Worm (Caenorhabditis elegans) whole organism, late embryonic: ENCODE data around the gene B0035.13.

Experiments
- C08G9.2 ChIP-seq: sonication (generic microtip); optimal IDR thresholded peaks from 2 replicates; lab custom pipeline; 2016; ENCODE audit warnings: mild to moderate bottlenecking, missing genetic modification characterization, moderate library complexity, missing compliant biosample characterization
- C38D4.7 ChIP-seq: fragments of 200-800 bp; sonication (Bioruptor generic); optimal IDR thresholded peaks from 2 replicates; lab custom pipeline; 2018; ENCODE audit warnings: mild to moderate bottlenecking, missing genetic modification characterization, moderate library complexity, missing compliant biosample characterization
- K02D7.2 ChIP-seq: sonication (generic microtip); optimal IDR thresholded peaks from 2 replicates; lab custom pipeline; 2017; ENCODE audit warnings: mild to moderate bottlenecking, missing genetic modification characterization, missing compliant biosample characterization
- K09A11.1 ChIP-seq: sonication (generic microtip); optimal IDR thresholded peaks from 2 replicates; lab custom pipeline; 2017; ENCODE audit warnings: antibody characterized with exemption, mild to moderate bottlenecking, missing genetic modification characterization, missing compliant biosample characterization; ENCODE audit not compliant: insufficient read depth
- ama-1 ChIP-seq: fragments of 150-350 bp; optimal IDR thresholded peaks from 2 replicates; lab custom pipeline; 2014
- ceh-14 ChIP-seq: sonication (generic microtip); optimal IDR thresholded peaks from 2 replicates; lab custom pipeline; 2016; ENCODE audit warnings: missing genotype, missing genetic modification characterization, missing compliant biosample characterization
- ceh-18 ChIP-seq: sonication (generic microtip); optimal IDR thresholded peaks from 2 replicates; lab custom pipeline; 2016; ENCODE audit warnings: missing genetic modification characterization, missing compliant biosample characterization
- ceh-31 ChIP-seq: sonication (generic microtip); optimal IDR thresholded peaks from 2 replicates; lab custom pipeline; 2016; ENCODE audit warnings: missing genetic modification characterization, missing compliant biosample characterization
- ceh-34 ChIP-seq: sonication (generic microtip); optimal IDR thresholded peaks from 2 replicates; lab custom pipeline; 2016; ENCODE audit warnings: mild to moderate bottlenecking, missing genetic modification characterization, missing compliant biosample characterization
- ceh-48 ChIP-seq: sonication (generic microtip); optimal IDR thresholded peaks from 2 replicates; lab custom pipeline; 2016; ENCODE audit warnings: missing genetic modification characterization, inconsistent platforms, missing compliant biosample characterization
- ceh-6 ChIP-seq: fragments of 200-800 bp; sonication (Bioruptor generic); optimal IDR thresholded peaks from 2 replicates; lab custom pipeline; 2018; ENCODE audit warnings: mild to moderate bottlenecking, missing genetic modification characterization, missing compliant biosample characterization
- dmd-4 ChIP-seq: sonication (generic microtip); optimal IDR thresholded peaks from 2 replicates; lab custom pipeline; 2016; ENCODE audit warnings: borderline replicate concordance, missing genetic modification characterization, missing compliant biosample characterization
- elt-2 ChIP-seq: sonication (generic microtip); optimal IDR thresholded peaks from 2 replicates; lab custom pipeline; 2016; ENCODE audit warnings: missing genetic modification reagents, missing genetic modification characterization, missing compliant biosample characterization
- elt-4 ChIP-seq: sonication (generic microtip); optimal IDR thresholded peaks from 2 replicates; lab custom pipeline; 2016; ENCODE audit warnings: missing genetic modification characterization, missing compliant biosample characterization
- eyg-1 ChIP-seq: sonication (generic microtip); optimal IDR thresholded peaks from 2 replicates; lab custom pipeline; 2016; ENCODE audit warnings: missing genotype, missing genetic modification characterization, missing compliant biosample characterization
- fkh-10 ChIP-seq: fragments of 150-350 bp; optimal IDR thresholded peaks from 2 replicates; lab custom pipeline; 2014; ENCODE audit warnings: missing biosample characterization, missing genetic modification reagents, missing genetic modification characterization
- fkh-6 ChIP-seq: sonication (generic microtip); optimal IDR thresholded peaks from 2 replicates; lab custom pipeline; 2016; ENCODE audit warnings: missing genetic modification characterization, missing compliant biosample characterization
- hlh-13 ChIP-seq: fragments of 200-800 bp; sonication (Bioruptor generic); optimal IDR thresholded peaks from 2 replicates; lab custom pipeline; 2018; ENCODE audit warnings: mild to moderate bottlenecking, missing genetic modification characterization, missing compliant biosample characterization
- hlh-15 ChIP-seq: sonication (generic microtip); optimal IDR thresholded peaks from 2 replicates; lab custom pipeline; 2016; ENCODE audit warnings: missing genetic modification characterization, missing compliant biosample characterization
- hlh-8 ChIP-seq: sonication (generic microtip); optimal IDR thresholded peaks from 2 replicates; lab custom pipeline; 2016; ENCODE audit warnings: missing genotype, missing genetic modification characterization, missing compliant biosample characterization
- lin-11 ChIP-seq: fragments of 200-800 bp; sonication (Bioruptor generic); optimal IDR thresholded peaks from 2 replicates; lab custom pipeline; 2018; ENCODE audit warnings: mild to moderate bottlenecking, missing genetic modification characterization, missing compliant biosample characterization
- mec-3 ChIP-seq: sonication (generic microtip); optimal IDR thresholded peaks from 2 replicates; lab custom pipeline; 2016; ENCODE audit warnings: borderline replicate concordance, missing genetic modification characterization, missing compliant biosample characterization
- odd-2 ChIP-seq: sonication (generic microtip); optimal IDR thresholded peaks from 2 replicates; lab custom pipeline; 2017; ENCODE audit warnings: antibody characterized with exemption, mild to moderate bottlenecking, missing genetic modification characterization, missing compliant biosample characterization
- pat-9 ChIP-seq: fragments of 200-800 bp; sonication (Bioruptor generic); optimal IDR thresholded peaks from 2 replicates; lab custom pipeline; 2018; ENCODE audit warnings: mild to moderate bottlenecking, missing genetic modification characterization, moderate library complexity, missing compliant biosample characterization
- pax-1 ChIP-seq: fragments of 150-350 bp; optimal IDR thresholded peaks from 2 replicates; lab custom pipeline; 2014; ENCODE audit warnings: missing biosample characterization, missing genetic modification characterization
- pqm-1 ChIP-seq: sonication (generic microtip); optimal IDR thresholded peaks from 2 replicates; lab custom pipeline; 2016; ENCODE audit warnings: missing genetic modification characterization, missing compliant biosample characterization
- pros-1 ChIP-seq: fragments of 150-350 bp; optimal IDR thresholded peaks from 2 replicates; lab custom pipeline; 2014; ENCODE audit warnings: missing biosample characterization, missing genetic modification reagents, missing genetic modification characterization
- sdc-2 ChIP-seq: sonication (generic microtip); optimal IDR thresholded peaks from 2 replicates; lab custom pipeline; 2016; ENCODE audit warnings: missing genotype, missing genetic modification characterization, missing compliant biosample characterization
- syd-9 ChIP-seq: sonication (generic microtip); optimal IDR thresholded peaks from 2 replicates; lab custom pipeline; 2016; ENCODE audit warnings: mild to moderate bottlenecking, missing genetic modification characterization, moderate library complexity, missing compliant biosample characterization
- tbx-2 ChIP-seq: sonication (generic microtip); optimal IDR thresholded peaks from 2 replicates; lab custom pipeline; 2016; ENCODE audit warnings: missing genetic modification characterization, missing compliant biosample characterization
- unc-3 ChIP-seq, 2 experiments: fragments of 200-800 bp in 1 of 2; sonication (Bioruptor generic) in 1 of 2; sonication (generic microtip) in 1 of 2; conservative IDR thresholded peaks in 1 of 2; optimal IDR thresholded peaks in 1 of 2; 2 replicates each; pipeline versions ENCODE4 v1.3.6 to Lab custom; 2016 to 2022; ENCODE audit warnings: missing compliant biosample characterization in 2 of 2, missing genetic modification characterization in 2 of 2, missing genetic modification reagents in 1 of 2
- unc-42 ChIP-seq: sonication (generic microtip); optimal IDR thresholded peaks from 2 replicates; lab custom pipeline; 2016; ENCODE audit warnings: missing genotype, missing genetic modification characterization, missing compliant biosample characterization
- zip-5 ChIP-seq: sonication (generic microtip); optimal IDR thresholded peaks from 2 replicates; lab custom pipeline; 2016; ENCODE audit warnings: missing genetic modification characterization, missing compliant biosample characterization
- ztf-16 ChIP-seq: sonication (generic microtip); optimal IDR thresholded peaks from 2 replicates; lab custom pipeline; 2017; ENCODE audit warnings: missing genetic modification characterization, missing compliant biosample characterization

B0035.13 gene

DNA sequence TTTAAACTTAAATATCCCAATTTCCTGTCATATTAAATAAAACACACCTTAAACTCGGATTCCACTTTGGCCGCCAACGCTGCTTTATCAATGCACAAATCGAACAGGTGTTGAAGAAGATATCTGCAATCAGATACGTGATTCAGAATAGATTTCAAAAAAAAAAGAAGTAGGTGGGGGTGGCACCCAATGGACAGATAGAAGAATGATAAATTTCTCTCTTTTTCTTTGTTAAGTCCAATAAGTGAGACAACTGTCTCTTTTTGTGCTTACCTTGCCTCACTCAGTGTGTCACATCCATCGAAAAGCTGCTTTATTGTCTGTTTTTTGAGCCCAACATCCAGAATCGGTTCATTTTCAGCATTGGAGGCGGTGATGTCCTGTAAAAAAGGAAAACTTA, 44.3 kb upstream of the B0035.13 start:
- TF ChIP-seq ceh-6 (GFP tag; lab: Kevin White, UChicago) (no peak), tbx-2 (tag; lab: Kevin White, UChicago) (no peak), pax-1 (tag; lab: Kevin White, UChicago) (no peak), eyg-1 (tag; lab: Kevin White, UChicago) (no peak), ceh-18 (peak; percentile 52)

DNA sequence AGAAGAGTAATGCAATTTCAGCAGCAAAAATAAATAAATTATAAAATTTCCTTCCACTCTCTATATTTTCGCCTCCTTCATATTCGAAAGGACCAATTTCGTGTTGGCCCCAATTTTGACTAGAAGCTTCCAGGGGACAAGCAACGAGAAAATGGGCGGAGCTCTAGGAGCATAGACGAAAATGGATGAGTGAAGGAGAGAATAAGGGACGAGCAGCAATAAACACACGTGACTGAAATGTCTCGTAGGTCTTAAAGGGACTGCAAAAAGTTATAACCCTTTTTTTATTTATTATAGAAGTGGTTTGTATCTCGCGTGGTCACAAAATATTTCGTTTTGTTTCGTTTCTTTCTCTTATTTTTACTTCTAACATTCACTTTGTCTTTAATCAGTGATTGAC, 43.2 kb upstream of the B0035.13 start:
- peak; percentile 14 for TF ChIP-seq unc-42 (tag; lab: Kevin White, UChicago)
- TF ChIP-seq C38D4.7 (GFP tag; lab: Kevin White, UChicago), result no peak
- TF ChIP-seq ceh-14, result peak; percentile 22
- TF ChIP-seq hlh-8, result no peak

DNA sequence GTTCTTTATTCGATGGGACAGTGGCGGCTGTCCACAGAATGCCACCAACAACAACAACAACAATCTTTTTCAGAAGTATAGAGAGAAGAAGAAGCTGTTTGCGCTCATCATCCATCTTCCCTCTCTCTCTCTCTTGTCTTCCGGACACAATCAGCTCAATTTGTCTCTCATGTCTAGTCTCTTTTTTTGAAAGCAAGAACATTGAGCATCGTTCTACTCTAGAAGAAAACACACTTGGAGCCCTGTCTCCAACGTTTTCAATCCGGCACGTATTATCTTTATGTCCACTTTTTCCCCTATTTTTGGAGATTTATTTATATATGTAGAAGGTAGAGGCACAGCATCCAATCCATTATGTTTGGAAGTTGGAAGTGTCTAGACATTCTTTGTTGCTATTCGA, 42.3 kb upstream of the B0035.13 start:
- TF ChIP-seq odd-2 (tag; lab: Kevin White, UChicago) (no peak), K09A11.1 (tag; lab: Kevin White, UChicago) (no peak), ztf-16 (tag; lab: Kevin White, UChicago) (no peak), ceh-34 (tag; lab: Kevin White, UChicago) (no peak), dmd-4 (tag; lab: Kevin White, UChicago) (no peak), K02D7.2 (no peak), C38D4.7 (GFP tag; lab: Kevin White, UChicago) (no peak), mec-3 (tag; lab: Kevin White, UChicago) (no peak)

DNA sequence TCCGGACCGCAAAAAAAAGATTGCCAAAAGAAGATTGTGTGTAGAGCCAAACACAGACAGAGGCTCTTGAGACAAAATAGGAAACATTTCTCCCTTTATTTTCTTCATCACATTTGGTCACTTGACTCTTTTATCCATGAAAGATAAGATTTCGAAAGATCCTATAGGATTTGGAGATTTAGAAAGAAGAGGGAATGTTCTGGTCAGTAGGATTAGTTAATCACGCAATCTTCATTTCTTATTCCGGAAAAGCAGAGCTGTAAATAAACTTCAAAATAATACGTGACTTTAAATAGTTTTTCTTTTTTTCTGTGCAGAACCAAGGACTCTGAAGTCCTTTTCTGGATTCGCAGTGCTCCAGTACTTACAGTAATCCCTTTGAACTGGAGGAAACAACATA, 40.8 kb upstream of the B0035.13 start:
- TF ChIP-seq fkh-10 (GFP tag; lab: Kevin White, UChicago) (no peak), zip-5 (tag; lab: Kevin White, UChicago) (no peak), unc-42 (tag; lab: Kevin White, UChicago) (no peak), elt-4 (tag; lab: Kevin White, UChicago) (no peak), ceh-18 (no peak), ceh-48 (tag; lab: Kevin White, UChicago) (no peak), elt-2 (tag; lab: Kevin White, UChicago) (no peak), ceh-31 (no peak), pax-1 (tag; lab: Kevin White, UChicago) (no peak)

DNA sequence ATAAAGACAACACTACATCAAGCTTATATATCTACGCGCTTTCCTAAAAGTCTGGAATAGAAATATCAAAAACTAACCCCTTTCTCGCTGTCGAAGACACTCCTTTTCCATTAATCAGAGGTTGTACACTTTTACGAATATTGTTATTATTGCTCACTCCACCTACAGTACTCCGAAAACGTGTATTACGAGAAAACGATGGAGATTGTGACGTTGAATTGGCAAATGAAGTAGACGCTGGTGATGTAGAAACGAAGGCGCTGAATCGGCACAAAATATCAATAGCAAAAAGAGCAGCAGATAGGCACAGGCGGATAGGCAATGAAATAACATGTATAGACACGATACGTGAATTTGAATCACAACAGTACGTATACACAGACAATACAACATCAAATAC, 37.8 kb upstream of the B0035.13 start:
- TF ChIP-seq ama-1 (lab: Kevin White, UChicago) (no peak), zip-5 (tag; lab: Kevin White, UChicago) (no peak), pat-9 (tag; lab: Kevin White, UChicago) (no peak), syd-9 (no peak), ceh-31 (no peak), dmd-4 (tag; lab: Kevin White, UChicago) (no peak), pros-1 (tag; lab: Kevin White, UChicago) (no peak), unc-3 (GFP tag; conservative IDR thresholded peaks at IDR 0.05; lab: Robert Waterston, UW) (no peak), unc-3 (tag; optimal IDR thresholded peaks at IDR 0.05; lab: Kevin White, UChicago) (no peak), odd-2 (tag; lab: Kevin White, UChicago) (no peak), hlh-13 (no peak), mec-3 (tag; lab: Kevin White, UChicago) (no peak), hlh-15 (tag; lab: Kevin White, UChicago) (no peak), sdc-2 (no peak), C08G9.2 (tag; lab: Kevin White, UChicago) (no peak), fkh-6 (no peak), pqm-1 (tag; lab: Kevin White, UChicago) (no peak), unc-42 (tag; lab: Kevin White, UChicago) (no peak), eyg-1 (tag; lab: Kevin White, UChicago) (no peak), lin-11 (tag; lab: Kevin White, UChicago) (no peak)
